Fruit fly (Drosophila melanogaster) whole organism, embryonic: Measurements from ENCODE around the gene sra.

ENCODE experiments used
- ATbp ChIP-seq: fragments of 200-800 bp; sonication (Bioruptor generic); optimal IDR thresholded peaks from 2 replicates; lab custom pipeline; 2017; ENCODE audit warnings: missing biosample characterization, mild to moderate bottlenecking, missing genetic modification characterization, missing genetic modification reagents
- B-H2 ChIP-seq: fragments of 200-800 bp; sonication (Bioruptor generic); optimal IDR thresholded peaks from 2 replicates; lab custom pipeline; 2018; ENCODE audit warnings: missing biosample characterization, mild to moderate bottlenecking, missing genetic modification characterization
- CG10654 ChIP-seq: fragments of 200-800 bp; sonication (Bioruptor generic); optimal IDR thresholded peaks from 2 replicates; lab custom pipeline; 2016; ENCODE audit warnings: missing biosample characterization, missing genetic modification characterization
- CG11093 ChIP-seq: fragments of 200-800 bp; sonication (Bioruptor generic); IDR thresholded peaks from 3 replicates; pipeline ENCODE4 v1.3.6; 2022; ENCODE audit warnings: missing biosample characterization, missing genetic modification characterization
- CG11247 ChIP-seq: fragments of 200-800 bp; sonication (Bioruptor generic); IDR thresholded peaks from 2 replicates; pipeline ENCODE4 v1.3.6; 2022; ENCODE audit warnings: missing biosample characterization, missing genetic modification characterization
- CG12236 ChIP-seq: fragments of 200-800 bp; sonication (Bioruptor generic); optimal IDR thresholded peaks from 2 replicates; lab custom pipeline; 2016; ENCODE audit warnings: missing biosample characterization, missing genetic modification characterization
- CG13296 ChIP-seq: fragments of 200-800 bp; sonication (Bioruptor generic); optimal IDR thresholded peaks from 3 replicates; lab custom pipeline; 2018; ENCODE audit warnings: missing biosample characterization, mild to moderate bottlenecking, missing genetic modification characterization
- CG14050 ChIP-seq: fragments of 200-800 bp; sonication (Bioruptor generic); IDR thresholded peaks from 3 replicates; pipeline ENCODE4 v1.3.6; 2022; ENCODE audit warnings: missing biosample characterization, missing genetic modification characterization
- CG14860 ChIP-seq: fragments of 200-800 bp; sonication (Bioruptor generic); IDR thresholded peaks from 3 replicates; pipeline ENCODE4 v1.3.6; 2022; ENCODE audit warnings: missing biosample characterization, missing genetic modification characterization; ENCODE audit not compliant: partially characterized antibody
- CG17361 ChIP-seq: fragments of 200-800 bp; sonication (Bioruptor generic); IDR thresholded peaks from 3 replicates; pipeline ENCODE4 v1.3.6; 2022; ENCODE audit warnings: missing biosample characterization, missing genetic modification characterization
- CG17385 ChIP-seq: fragments of 200-800 bp; sonication (Bioruptor generic); optimal IDR thresholded peaks from 3 replicates; lab custom pipeline; 2018; ENCODE audit warnings: missing biosample characterization, mild to moderate bottlenecking, missing genetic modification characterization
- CG17568 ChIP-seq: fragments of 200-800 bp; sonication (Bioruptor generic); optimal IDR thresholded peaks from 2 replicates; lab custom pipeline; 2018; ENCODE audit warnings: missing biosample characterization, mild to moderate bottlenecking, missing genetic modification characterization, moderate library complexity
- CG2120 ChIP-seq: fragments of 200-800 bp; sonication (Bioruptor generic); optimal IDR thresholded peaks from 3 replicates; lab custom pipeline; 2016; ENCODE audit warnings: missing biosample characterization, missing genetic modification characterization
- CG2678 ChIP-seq: fragments of 200-800 bp; sonication (Bioruptor generic); optimal IDR thresholded peaks from 3 replicates; lab custom pipeline; 2019; ENCODE audit warnings: missing biosample characterization, mild to moderate bottlenecking, missing genetic modification characterization, moderate library complexity
- CG31224 ChIP-seq: fragments of 200-800 bp; sonication (Bioruptor generic); IDR thresholded peaks from 2 replicates; pipeline ENCODE4 v1.3.6; 2022; ENCODE audit warnings: missing biosample characterization, missing genetic modification characterization
- CG31365 ChIP-seq: fragments of 200-800 bp; sonication (Bioruptor generic); optimal IDR thresholded peaks from 2 replicates; lab custom pipeline; 2018; ENCODE audit warnings: missing biosample characterization, mild to moderate bottlenecking, missing genetic modification characterization
- CG32772 ChIP-seq: fragments of 200-800 bp; sonication (Bioruptor generic); IDR thresholded peaks from 2 replicates; pipeline ENCODE4 v1.3.6; 2022; ENCODE audit warnings: missing biosample characterization, missing genetic modification characterization
- CG34376 ChIP-seq: fragments of 200-800 bp; sonication (Bioruptor generic); optimal IDR thresholded peaks from 2 replicates; lab custom pipeline; 2018; ENCODE audit warnings: missing biosample characterization, mild to moderate bottlenecking, missing genetic modification characterization
- CG3847 ChIP-seq: fragments of 200-800 bp; sonication (Bioruptor generic); IDR thresholded peaks from 2 replicates; pipeline ENCODE4 v1.3.6; 2022; ENCODE audit warnings: missing biosample characterization, missing genetic modification characterization
- CG4282 ChIP-seq: fragments of 200-800 bp; sonication (Bioruptor generic); optimal IDR thresholded peaks from 2 replicates; lab custom pipeline; 2016; ENCODE audit warnings: missing biosample characterization, missing genetic modification characterization
- CG9817 ChIP-seq: fragments of 200-800 bp; sonication (Bioruptor generic); optimal IDR thresholded peaks from 2 replicates; lab custom pipeline; 2018; ENCODE audit warnings: missing biosample characterization, mild to moderate bottlenecking, missing genetic modification characterization, moderate library complexity
- CTCF ChIP-seq: fragments of 200-800 bp; sonication (Bioruptor generic); optimal IDR thresholded peaks from 2 replicates; lab custom pipeline; 2017; ENCODE audit warnings: missing biosample characterization, mild to moderate bottlenecking, missing genetic modification characterization, moderate library complexity
- Dip3 ChIP-seq: fragments of 200-800 bp; sonication (Bioruptor generic); optimal IDR thresholded peaks from 3 replicates; lab custom pipeline; 2016; ENCODE audit warnings: missing biosample characterization, missing genetic modification characterization
- Kr ChIP-seq: fragments of 200-800 bp; sonication (Bioruptor generic); optimal IDR thresholded peaks from 2 replicates; lab custom pipeline; 2017; ENCODE audit warnings: missing biosample characterization, mild to moderate bottlenecking, missing genetic modification characterization
- Nf-YC ChIP-seq: fragments of 200-800 bp; optimal IDR thresholded peaks from 3 replicates; lab custom pipeline; 2019; ENCODE audit warnings: missing biosample characterization, mild to moderate bottlenecking, missing genetic modification characterization, moderate library complexity
- Poxn ChIP-seq: fragments of 200-800 bp; sonication (Bioruptor generic); IDR thresholded peaks from 2 replicates; pipeline ENCODE4 v1.3.6; 2022; ENCODE audit warnings: missing biosample characterization, missing genetic modification characterization
- aop ChIP-seq: fragments of 200-800 bp; sonication (Bioruptor generic); IDR thresholded peaks from 2 replicates; pipeline ENCODE4 v1.3.6; 2022; ENCODE audit warnings: missing biosample characterization, missing genetic modification characterization
- bigmax ChIP-seq: fragments of 200-800 bp; sonication (Bioruptor generic); optimal IDR thresholded peaks from 2 replicates; lab custom pipeline; 2018; ENCODE audit warnings: missing biosample characterization, mild to moderate bottlenecking, missing genetic modification characterization
- corto ChIP-seq: fragments of 200-800 bp; sonication (Bioruptor generic); optimal IDR thresholded peaks from 2 replicates; lab custom pipeline; 2016; ENCODE audit warnings: missing biosample characterization, mild to moderate bottlenecking, missing genetic modification characterization, moderate library complexity
- da ChIP-seq: fragments of 200-800 bp; sonication (Bioruptor generic); optimal IDR thresholded peaks from 2 replicates; lab custom pipeline; 2016; ENCODE audit warnings: missing biosample characterization, missing genetic modification characterization
- her ChIP-seq: fragments of 200-800 bp; sonication (Bioruptor generic); optimal IDR thresholded peaks from 2 replicates; lab custom pipeline; 2016; ENCODE audit warnings: missing biosample characterization, missing genetic modification characterization
- ind ChIP-seq: fragments of 200-800 bp; sonication (Bioruptor generic); optimal IDR thresholded peaks from 3 replicates; lab custom pipeline; 2016; ENCODE audit warnings: missing biosample characterization, missing genetic modification characterization
- kay ChIP-seq: fragments of 200-800 bp; sonication (Bioruptor generic); optimal IDR thresholded peaks from 2 replicates; lab custom pipeline; 2016; ENCODE audit warnings: missing biosample characterization, missing genetic modification characterization
- knrl ChIP-seq: fragments of 200-800 bp; sonication (Bioruptor generic); IDR thresholded peaks from 3 replicates; pipeline ENCODE4 v1.3.6; 2022; ENCODE audit warnings: missing biosample characterization, missing genetic modification characterization; ENCODE audit not compliant: partially characterized antibody
- nau ChIP-seq: fragments of 200-800 bp; sonication (Bioruptor generic); optimal IDR thresholded peaks from 3 replicates; lab custom pipeline; 2017; ENCODE audit warnings: missing biosample characterization, mild to moderate bottlenecking, missing genetic modification characterization, missing genetic modification reagents
- oc ChIP-seq: fragments of 200-800 bp; sonication (Bioruptor generic); optimal IDR thresholded peaks from 2 replicates; lab custom pipeline; 2018; ENCODE audit warnings: missing biosample characterization, mild to moderate bottlenecking, missing genetic modification characterization, moderate library complexity
- odd ChIP-seq: fragments of 200-800 bp; sonication (Bioruptor generic); optimal IDR thresholded peaks from 2 replicates; lab custom pipeline; 2017; ENCODE audit warnings: missing biosample characterization, mild to moderate bottlenecking, missing genetic modification characterization
- pb ChIP-seq: fragments of 200-800 bp; sonication (Bioruptor generic); optimal IDR thresholded peaks from 3 replicates; lab custom pipeline; 2016; ENCODE audit warnings: missing biosample characterization, missing genetic modification characterization
- pita ChIP-seq: fragments of 200-800 bp; sonication (Bioruptor generic); optimal IDR thresholded peaks from 2 replicates; lab custom pipeline; 2017; ENCODE audit warnings: missing biosample characterization, mild to moderate bottlenecking, missing genetic modification characterization
- psq ChIP-seq: fragments of 200-800 bp; sonication (Bioruptor generic); optimal IDR thresholded peaks from 2 replicates; lab custom pipeline; 2017; ENCODE audit warnings: missing biosample characterization, missing genetic modification characterization
- ranshi ChIP-seq: fragments of 200-800 bp; sonication (Bioruptor generic); IDR thresholded peaks from 2 replicates; pipeline ENCODE4 v1.3.6; 2022; ENCODE audit warnings: missing biosample characterization, missing genetic modification characterization
- repo ChIP-seq: fragments of 200-800 bp; sonication (Bioruptor generic); optimal IDR thresholded peaks from 2 replicates; lab custom pipeline; 2016; ENCODE audit warnings: missing biosample characterization, missing genetic modification characterization
- seq ChIP-seq: fragments of 200-800 bp; sonication (Bioruptor generic); IDR thresholded peaks from 2 replicates; pipeline ENCODE4 v1.3.6; 2022; ENCODE audit warnings: missing biosample characterization, missing genetic modification characterization
- sob ChIP-seq: fragments of 200-800 bp; sonication (Bioruptor generic); IDR thresholded peaks from 2 replicates; pipeline ENCODE4 v1.3.6; 2022; ENCODE audit warnings: missing biosample characterization, missing genetic modification characterization
- stwl ChIP-seq: fragments of 200-800 bp; sonication (Bioruptor generic); optimal IDR thresholded peaks from 3 replicates; lab custom pipeline; 2018; ENCODE audit warnings: missing biosample characterization, mild to moderate bottlenecking, missing genetic modification characterization, moderate library complexity
- sug ChIP-seq: fragments of 200-800 bp; optimal IDR thresholded peaks from 2 replicates; lab custom pipeline; 2019; ENCODE audit warnings: missing biosample characterization, mild to moderate bottlenecking, missing genetic modification characterization, moderate library complexity
- toy ChIP-seq: fragments of 200-800 bp; sonication (Bioruptor generic); IDR thresholded peaks from 2 replicates; pipeline ENCODE4 v1.3.6; 2022; ENCODE audit warnings: missing biosample characterization, missing genetic modification characterization
- trh ChIP-seq: fragments of 200-800 bp; sonication (Bioruptor generic); optimal IDR thresholded peaks from 2 replicates; lab custom pipeline; 2016; ENCODE audit warnings: missing biosample characterization, missing genetic modification characterization
- ttk ChIP-seq: fragments of 200-800 bp; sonication (Bioruptor generic); IDR thresholded peaks from 2 replicates; pipeline ENCODE4 v2.1.2; 2022; ENCODE audit warnings: missing biosample characterization, missing genetic modification characterization

The sra gene

DNA sequence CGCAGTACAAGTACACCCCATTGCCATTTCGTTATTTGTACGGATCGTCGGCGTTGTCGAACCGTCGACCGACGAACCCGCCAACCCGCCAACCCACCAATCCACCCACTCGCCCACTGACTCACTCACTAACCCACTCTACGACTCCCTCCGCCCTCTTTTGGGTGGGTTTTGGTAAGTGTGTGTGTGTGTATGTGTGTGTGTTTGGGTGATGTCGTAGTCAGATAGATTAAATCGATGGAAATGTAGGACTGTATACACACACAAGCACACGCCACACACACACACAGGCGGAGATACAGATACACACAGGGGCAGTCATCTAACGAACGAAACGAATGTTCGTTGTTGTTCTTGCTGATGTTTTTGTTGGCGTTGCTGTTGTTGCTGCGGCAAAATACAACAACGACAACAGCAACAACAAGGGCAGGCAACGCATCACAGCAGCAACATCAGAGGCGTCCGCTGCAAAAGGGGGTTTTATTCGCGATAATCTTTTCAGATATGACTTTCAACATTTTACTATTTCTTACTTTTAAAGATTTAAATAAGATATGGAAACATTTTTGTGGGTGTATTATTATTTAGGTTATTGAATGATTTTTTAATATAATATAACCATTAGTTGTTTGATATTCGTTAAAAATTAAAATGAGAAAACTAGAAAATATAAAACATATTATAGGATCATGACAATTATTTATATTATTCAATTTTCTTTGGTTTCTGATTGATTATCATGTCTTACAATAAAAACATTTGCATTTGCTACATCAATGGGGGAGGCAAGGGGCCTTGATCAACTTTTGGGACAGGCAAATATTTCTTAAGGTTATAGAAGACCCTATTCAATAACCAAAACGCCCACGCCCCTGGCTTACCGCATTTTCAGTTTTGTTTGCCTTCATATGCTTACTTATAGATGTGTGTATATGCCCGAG is 34.8 kb downstream of the sra start (continued):
- TF ChIP-seq Kr (GFP tag; lab: Kevin White, UChicago) (peak; percentile 65), ATbp (GFP tag; lab: Kevin White, UChicago) (peak; percentile 82), CG17361 (GFP tag; lab: Robert Waterston, UW) (peak; percentile 99), knrl (GFP tag; lab: Robert Waterston, UW) (no peak), CG2120 (GFP tag; lab: Kevin White, UChicago) (peak; percentile 63), CG17385 (GFP tag; lab: Kevin White, UChicago) (peak; percentile 91), CG17568 (GFP tag; lab: Kevin White, UChicago) (peak; percentile 43), CTCF (GFP tag; lab: Kevin White, UChicago) (peak; percentile 46), stwl (no peak), toy (GFP tag; lab: Robert Waterston, UW) (peak; percentile 33; the same call in 1 of the 2 replicates), da (GFP tag; lab: Kevin White, UChicago) (no peak), CG11093 (peak; percentile 72; the same call in 2 of the 3 replicates), Nf-YC (tag; lab: Kevin White, UChicago) (peak; percentile 91), CG2678 (tag; lab: Kevin White, UChicago) (peak; percentile 98), seq (no peak), CG9817 (tag; lab: Kevin White, UChicago) (peak; percentile 66), aop (GFP tag; lab: Robert Waterston, UW) (peak; percentile 33; the same call in 1 of the 2 replicates), sug (tag; lab: Kevin White, UChicago) (peak; percentile 90), bigmax (GFP tag; lab: Kevin White, UChicago) (no peak), Poxn (GFP tag; lab: Robert Waterston, UW) (0 out of 2 replicates have a peak, but pooled peaks have one; percentile 41), odd (peak; percentile 97), ind (GFP tag; lab: Kevin White, UChicago) (peak; percentile 78), B-H2 (GFP tag; lab: Kevin White, UChicago) (peak; percentile 53), CG32772 (GFP tag; lab: Robert Waterston, UW) (peak; percentile 79), CG14050 (GFP tag; lab: Robert Waterston, UW) (peak; percentile 37), oc (tag; lab: Kevin White, UChicago) (peak; percentile 28), CG10654 (GFP tag; lab: Kevin White, UChicago) (peak; percentile 74), CG31224 (GFP tag; lab: Robert Waterston, UW) (peak; percentile 54), ranshi (GFP tag; lab: Robert Waterston, UW) (peak; percentile 68; the same call in 1 of the 2 replicates), Dip3 (GFP tag; lab: Kevin White, UChicago) (no peak), kay (peak; percentile 88), pita (no peak), psq (GFP tag; lab: Kevin White, UChicago) (peak; percentile 71), corto (peak; percentile 50), her (GFP tag; lab: Kevin White, UChicago) (no peak), ttk (GFP tag; lab: Robert Waterston, UW) (peak; percentile 65), repo (no peak), CG34376 (GFP tag; lab: Kevin White, UChicago) (no peak), CG13296 (GFP tag; lab: Kevin White, UChicago) (peak; percentile 92), CG11247 (GFP tag; lab: Robert Waterston, UW) (peak; percentile 53; the same call in 1 of the 2 replicates), sob (peak; percentile 65), trh (GFP tag; lab: Kevin White, UChicago) (peak; percentile 70), CG3847 (GFP tag; lab: Robert Waterston, UW) (peak; percentile 83), nau (GFP tag; lab: Kevin White, UChicago) (peak; percentile 61), CG12236 (GFP tag; lab: Kevin White, UChicago) (no peak), pb (GFP tag; lab: Kevin White, UChicago) (peak; percentile 53), CG4282 (GFP tag; lab: Kevin White, UChicago) (no peak), CG14860 (GFP tag; lab: Robert Waterston, UW) (no peak), CG31365 (tag; lab: Kevin White, UChicago) (no peak)
